Fruit fly (Drosophila melanogaster) whole organism, embryonic: ENCODE data around the gene wrm2.

ENCODE experiments used
- Ada2b ChIP-seq: fragments of 200-800 bp; sonication (Bioruptor generic); IDR thresholded peaks from 2 replicates; pipeline ENCODE4 v1.3.6; 2022; ENCODE audit warnings: missing biosample characterization, missing genetic modification characterization
- BtbVII ChIP-seq: fragments of 200-800 bp; sonication (Bioruptor generic); optimal IDR thresholded peaks from 3 replicates; lab custom pipeline; 2017; ENCODE audit warnings: missing biosample characterization, mild to moderate bottlenecking, missing genetic modification characterization
- CG1024 ChIP-seq: fragments of 200-800 bp; sonication (Bioruptor generic); IDR thresholded peaks from 2 replicates; pipeline ENCODE4 v1.3.6; 2022; ENCODE audit warnings: missing biosample characterization, missing genetic modification characterization
- CG10274 ChIP-seq: fragments of 200-800 bp; sonication (Bioruptor generic); optimal IDR thresholded peaks from 3 replicates; lab custom pipeline; 2017; ENCODE audit warnings: missing biosample characterization, mild to moderate bottlenecking, missing genetic modification characterization
- CG10543 ChIP-seq: fragments of 200-800 bp; sonication (Bioruptor generic); optimal IDR thresholded peaks from 3 replicates; lab custom pipeline; 2017; ENCODE audit warnings: missing biosample characterization, mild to moderate bottlenecking, missing genetic modification characterization, moderate library complexity
- CG11456 ChIP-seq: fragments of 200-800 bp; sonication (Bioruptor generic); IDR thresholded peaks from 3 replicates; pipeline ENCODE4 v1.3.6; 2022; ENCODE audit warnings: missing biosample characterization, missing genetic modification characterization
- CG14965 ChIP-seq: fragments of 200-800 bp; sonication (Bioruptor generic); optimal IDR thresholded peaks from 2 replicates; lab custom pipeline; 2016; ENCODE audit warnings: missing biosample characterization, missing genetic modification characterization, borderline replicate concordance
- CG17802 ChIP-seq: fragments of 200-800 bp; sonication (Bioruptor generic); optimal IDR thresholded peaks from 2 replicates; lab custom pipeline; 2018; ENCODE audit warnings: missing biosample characterization, mild to moderate bottlenecking, missing genetic modification characterization, moderate library complexity
- CG2678 ChIP-seq: fragments of 200-800 bp; sonication (Bioruptor generic); optimal IDR thresholded peaks from 3 replicates; lab custom pipeline; 2019; ENCODE audit warnings: missing biosample characterization, mild to moderate bottlenecking, missing genetic modification characterization, moderate library complexity
- CG3065 ChIP-seq: fragments of 200-800 bp; sonication (Bioruptor generic); optimal IDR thresholded peaks from 2 replicates; lab custom pipeline; 2016; ENCODE audit warnings: missing biosample characterization, missing genetic modification characterization
- CG42726 ChIP-seq: fragments of 200-800 bp; sonication (Bioruptor generic); IDR thresholded peaks from 2 replicates; pipeline ENCODE4 v1.3.6; 2022; ENCODE audit warnings: missing biosample characterization, missing genetic modification characterization; ENCODE audit not compliant: partially characterized antibody
- CG4424 ChIP-seq: fragments of 200-800 bp; sonication (Bioruptor generic); optimal IDR thresholded peaks from 3 replicates; lab custom pipeline; 2016; ENCODE audit warnings: missing biosample characterization, missing genetic modification characterization
- CG4617 ChIP-seq: fragments of 200-800 bp; sonication (Bioruptor generic); optimal IDR thresholded peaks from 3 replicates; lab custom pipeline; 2016; ENCODE audit warnings: missing biosample characterization, missing genetic modification characterization, borderline replicate concordance
- CG4854 ChIP-seq: fragments of 200-800 bp; sonication (Bioruptor generic); optimal IDR thresholded peaks from 2 replicates; lab custom pipeline; 2016; ENCODE audit warnings: missing biosample characterization, missing genetic modification characterization, inconsistent platforms
- CG9727 ChIP-seq: fragments of 200-800 bp; sonication (Bioruptor generic); optimal IDR thresholded peaks from 3 replicates; lab custom pipeline; 2017; ENCODE audit warnings: missing biosample characterization, mild to moderate bottlenecking, missing genetic modification characterization
- CG9817 ChIP-seq: fragments of 200-800 bp; sonication (Bioruptor generic); optimal IDR thresholded peaks from 2 replicates; lab custom pipeline; 2018; ENCODE audit warnings: missing biosample characterization, mild to moderate bottlenecking, missing genetic modification characterization, moderate library complexity
- CG9932 ChIP-seq: fragments of 200-800 bp; sonication (Bioruptor generic); IDR thresholded peaks from 2 replicates; pipeline ENCODE4 v1.3.6; 2022; ENCODE audit warnings: missing biosample characterization, missing genetic modification characterization
- Eip74EF ChIP-seq, 2 experiments: fragments of 200-800 bp in 1 of 2; fragments of >200 bp in 1 of 2; sonication (Bioruptor generic) in 1 of 2; optimal IDR thresholded peaks; 2 replicates each; lab custom pipeline; 2017 to 2019; ENCODE audit warnings: missing biosample characterization in 2 of 2, missing genetic modification characterization in 2 of 2, mild to moderate bottlenecking in 1 of 2, moderate library complexity in 1 of 2
- Fer2 ChIP-seq: fragments of 200-800 bp; sonication (Bioruptor generic); optimal IDR thresholded peaks from 2 replicates; lab custom pipeline; 2018; ENCODE audit warnings: missing biosample characterization, mild to moderate bottlenecking, missing genetic modification characterization, moderate library complexity
- Kr ChIP-seq: fragments of 200-800 bp; sonication (Bioruptor generic); optimal IDR thresholded peaks from 2 replicates; lab custom pipeline; 2017; ENCODE audit warnings: missing biosample characterization, mild to moderate bottlenecking, missing genetic modification characterization
- MESR4 ChIP-seq: fragments of 200-800 bp; sonication (Bioruptor generic); optimal IDR thresholded peaks from 2 replicates; lab custom pipeline; 2018; ENCODE audit warnings: missing biosample characterization, mild to moderate bottlenecking, missing genetic modification characterization, moderate library complexity
- Med ChIP-seq: fragments of 200-800 bp; sonication (Bioruptor generic); peaks from one replicate; lab custom pipeline; 2016; ENCODE audit warnings: missing biosample characterization, missing genetic modification characterization, mild to moderate bottlenecking, inconsistent platforms, moderate library complexity
- Meics ChIP-seq: fragments of 200-800 bp; sonication (Bioruptor generic); optimal IDR thresholded peaks from 2 replicates; lab custom pipeline; 2017; ENCODE audit warnings: missing biosample characterization, mild to moderate bottlenecking, missing genetic modification characterization
- Mes4 ChIP-seq: fragments of 200-800 bp; sonication (Bioruptor generic); optimal IDR thresholded peaks from 2 replicates; lab custom pipeline; 2016; ENCODE audit warnings: missing biosample characterization, missing genetic modification characterization
- Mrtf ChIP-seq: fragments of 200-800 bp; sonication (Bioruptor generic); IDR thresholded peaks from 3 replicates; pipeline ENCODE4 v1.3.6; 2022; ENCODE audit warnings: missing biosample characterization, missing genetic modification characterization
- Nf-YC ChIP-seq: fragments of 200-800 bp; optimal IDR thresholded peaks from 3 replicates; lab custom pipeline; 2019; ENCODE audit warnings: missing biosample characterization, mild to moderate bottlenecking, missing genetic modification characterization, moderate library complexity
- Optix ChIP-seq: fragments of 200-800 bp; sonication (Bioruptor generic); IDR thresholded peaks from 3 replicates; pipeline ENCODE4 v1.3.6; 2022; ENCODE audit warnings: missing biosample characterization, missing genetic modification characterization
- Sry-δ ChIP-seq: fragments of 200-800 bp; sonication (Bioruptor generic); optimal IDR thresholded peaks from 2 replicates; lab custom pipeline; 2016; ENCODE audit warnings: missing biosample characterization, missing genetic modification characterization
- cad ChIP-seq: fragments of >200 bp; optimal IDR thresholded peaks from 2 replicates; lab custom pipeline; 2017; ENCODE audit warnings: missing biosample characterization, missing genetic modification characterization
- chinmo ChIP-seq: fragments of 200-800 bp; sonication (Bioruptor generic); IDR thresholded peaks from 4 replicates; pipeline ENCODE4 v1.3.6; 2022; ENCODE audit warnings: missing biosample characterization, missing genetic modification characterization; ENCODE audit not compliant: partially characterized antibody
- eve ChIP-seq, 2 experiments: fragments of >200 bp; optimal IDR thresholded peaks; 2 replicates each; lab custom pipeline; 2017; ENCODE audit warnings: missing biosample characterization in 2 of 2, missing genetic modification characterization in 2 of 2
- gce ChIP-seq: fragments of 200-800 bp; sonication (Bioruptor generic); IDR thresholded peaks from 3 replicates; pipeline ENCODE4 v1.3.6; 2022; ENCODE audit warnings: missing biosample characterization, missing genetic modification characterization
- kay ChIP-seq: fragments of 200-800 bp; sonication (Bioruptor generic); optimal IDR thresholded peaks from 2 replicates; lab custom pipeline; 2016; ENCODE audit warnings: missing biosample characterization, missing genetic modification characterization
- mld ChIP-seq: fragments of 200-800 bp; sonication (Bioruptor generic); IDR thresholded peaks from 3 replicates; pipeline ENCODE4 v1.3.6; 2022; ENCODE audit warnings: missing biosample characterization, missing genetic modification characterization; ENCODE audit not compliant: partially characterized antibody
- row ChIP-seq: fragments of 200-800 bp; sonication (Bioruptor generic); IDR thresholded peaks from 3 replicates; pipeline ENCODE4 v1.3.6; 2022; ENCODE audit warnings: missing biosample characterization, missing genetic modification characterization
- schlank ChIP-seq: fragments of 200-800 bp; sonication (Bioruptor generic); optimal IDR thresholded peaks from 2 replicates; lab custom pipeline; 2018; ENCODE audit warnings: missing biosample characterization, mild to moderate bottlenecking, missing genetic modification characterization
- sens ChIP-seq: fragments of 200-800 bp; sonication (Bioruptor generic); peaks from one replicate; lab custom pipeline; 2016; ENCODE audit warnings: missing biosample characterization, missing genetic modification characterization
- sisA ChIP-seq: fragments of 200-800 bp; sonication (Bioruptor generic); IDR thresholded peaks from 2 replicates; pipeline ENCODE4 v1.3.6; 2022; ENCODE audit warnings: missing biosample characterization, missing genetic modification characterization
- slp2 ChIP-seq: fragments of 200-800 bp; sonication (Bioruptor generic); optimal IDR thresholded peaks from 2 replicates; lab custom pipeline; 2016; ENCODE audit warnings: missing biosample characterization, missing genetic modification characterization
- stwl ChIP-seq: fragments of 200-800 bp; sonication (Bioruptor generic); optimal IDR thresholded peaks from 3 replicates; lab custom pipeline; 2018; ENCODE audit warnings: missing biosample characterization, mild to moderate bottlenecking, missing genetic modification characterization, moderate library complexity
- tgo ChIP-seq: fragments of 200-800 bp; sonication (Bioruptor generic); IDR thresholded peaks from 3 replicates; pipeline ENCODE4 v1.3.6; 2022; ENCODE audit warnings: missing biosample characterization, missing genetic modification characterization
- zen2 ChIP-seq: fragments of 200-800 bp; sonication (Bioruptor generic); IDR thresholded peaks from 3 replicates; pipeline ENCODE4 v1.3.6; 2022; ENCODE audit warnings: missing biosample characterization, missing genetic modification characterization; ENCODE audit not compliant: partially characterized antibody

wrm2 gene

DNA sequence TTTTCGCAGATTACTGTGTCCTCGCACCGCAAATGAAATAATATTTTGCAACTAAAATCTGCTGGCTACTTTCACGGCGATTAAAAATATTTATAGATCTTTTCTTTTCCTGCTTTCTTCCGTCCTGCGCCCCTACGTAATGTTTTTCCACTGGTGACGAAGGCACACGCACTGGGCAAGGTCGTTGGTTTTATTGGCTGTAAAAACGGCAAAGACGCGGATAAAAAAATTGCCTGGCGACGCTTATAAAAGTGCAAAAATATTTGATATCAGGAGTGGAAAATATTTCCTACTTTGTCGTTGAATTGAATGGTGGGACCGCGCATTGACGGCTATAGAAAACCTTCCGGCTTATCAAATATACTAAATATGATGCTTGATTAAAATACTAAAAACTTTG lies 33.9 kb upstream of the wrm2 start, which contains the start of gene Sh3beta (continued):
- TF ChIP-seq mld (no peak), stwl (no peak), CG9932 (GFP tag; lab: Robert Waterston, UW) (no peak), CG2678 (no peak), CG1024 (no peak), CG9817 (tag; lab: Kevin White, UChicago) (no peak), Ada2b (GFP tag; lab: Robert Waterston, UW) (no peak), CG4617 (GFP tag; lab: Kevin White, UChicago) (peak; percentile 39), Mes4 (no peak), tgo (no peak), row (GFP tag; lab: Robert Waterston, UW) (no peak), cad (peak; percentile 6), sisA (no peak), CG9727 (GFP tag; lab: Kevin White, UChicago) (no peak), Optix (GFP tag; lab: Robert Waterston, UW) (no peak), sens (GFP tag; lab: Kevin White, UChicago) (no peak), CG10543 (GFP tag; lab: Kevin White, UChicago) (no peak), CG14965 (GFP tag; lab: Kevin White, UChicago) (no peak), CG11456 (no peak), CG10274 (GFP tag; lab: Kevin White, UChicago) (no peak), Sry-δ (GFP tag; lab: Kevin White, UChicago) (no peak), BtbVII (no peak), Nf-YC (tag; lab: Kevin White, UChicago) (no peak), slp2 (GFP tag; lab: Kevin White, UChicago) (no peak), kay (GFP tag; lab: Kevin White, UChicago) (no peak), zen2 (GFP tag; lab: Robert Waterston, UW) (no peak), Fer2 (tag; lab: Kevin White, UChicago) (no peak), CG4424 (no peak), Meics (peak; percentile 38), MESR4 (GFP tag; lab: Kevin White, UChicago) (peak; percentile 51), Kr (GFP tag; lab: Kevin White, UChicago) (no peak), Med (GFP tag; lab: Kevin White, UChicago) (peak; percentile 76), gce (GFP tag; lab: Robert Waterston, UW) (no peak), eve (GFP tag; optimal IDR thresholded peaks at IDR 0.05; lab: Kevin White, UChicago) (no peak), schlank (tag; lab: Kevin White, UChicago) (no peak), chinmo (GFP tag; lab: Robert Waterston, UW) (no peak), CG42726 (no peak), Mrtf (GFP tag; lab: Robert Waterston, UW) (no peak), CG3065 (peak; percentile 71), CG4854 (GFP tag; lab: Kevin White, UChicago) (no peak), Eip74EF (GFP tag; optimal IDR thresholded peaks at IDR 0.05; lab: Kevin White, UChicago) (no peak), CG17802 (no peak)
